Worm (Caenorhabditis elegans): ENCODE results near the gene F49F1.5.

Gene F49F1.5

DNA sequence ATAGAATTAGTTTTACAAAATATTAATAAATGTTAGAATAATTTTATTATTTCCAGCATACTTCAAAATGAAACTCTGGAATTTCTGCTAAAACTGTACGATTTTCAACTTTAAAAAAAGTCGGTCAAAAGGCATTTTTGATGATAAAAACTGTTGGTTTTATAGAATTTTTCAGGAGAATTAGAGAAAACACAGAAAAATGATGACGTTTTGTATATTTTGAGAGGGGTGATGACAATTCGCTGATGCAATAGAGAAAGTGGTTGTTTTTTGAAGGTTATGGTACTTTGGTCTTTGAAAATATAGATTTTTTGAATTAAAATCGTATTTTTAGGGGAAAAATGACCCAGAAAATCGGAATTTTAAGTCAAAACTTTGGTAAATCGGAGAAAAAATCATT lies 35.2 kb downstream of the F49F1.5 start (continued):
- TF ChIP-seq nhr-25 (tag; optimal IDR thresholded peaks at IDR 0.05; ENCODE audit: borderline replicate concordance, insufficient read depth) = no peak
- no peak for TF ChIP-seq duxl-1 (tag; optimal IDR thresholded peaks at IDR 0.05; ENCODE audit: poor library complexity)
- no peak for TF ChIP-seq jun-1 (tag; optimal IDR thresholded peaks at IDR 0.05)
- no peak for TF ChIP-seq R02D3.7 (tag; optimal IDR thresholded peaks at IDR 0.05)
- no peak for TF ChIP-seq sdz-12 (GFP tag; optimal IDR thresholded peaks at IDR 0.05)
- no peak for TF ChIP-seq daf-19 (GFP tag; conservative IDR thresholded peaks at IDR 0.05)
- no peak for TF ChIP-seq madf-9 (GFP tag; conservative IDR thresholded peaks at IDR 0.05)
- TF ChIP-seq nhr-48 (tag; optimal IDR thresholded peaks at IDR 0.05) = no peak
- TF ChIP-seq lin-1 (GFP tag; IDR thresholded peaks at IDR 0.05) = no peak
- no peak for TF ChIP-seq ces-1 (GFP tag; optimal IDR thresholded peaks at IDR 0.05)
- no peak for TF ChIP-seq zip-11 (GFP tag; IDR thresholded peaks at IDR 0.05)
- peak; percentile 29; the same call in 1 of the 2 replicates for TF ChIP-seq dmd-6 (GFP tag; IDR thresholded peaks at IDR 0.05)
- no peak for TF ChIP-seq daf-16 (GFP tag; optimal IDR thresholded peaks at IDR 0.05)
- TF ChIP-seq daf-16 (tag; optimal IDR thresholded peaks at IDR 0.05) = peak; percentile 83

DNA sequence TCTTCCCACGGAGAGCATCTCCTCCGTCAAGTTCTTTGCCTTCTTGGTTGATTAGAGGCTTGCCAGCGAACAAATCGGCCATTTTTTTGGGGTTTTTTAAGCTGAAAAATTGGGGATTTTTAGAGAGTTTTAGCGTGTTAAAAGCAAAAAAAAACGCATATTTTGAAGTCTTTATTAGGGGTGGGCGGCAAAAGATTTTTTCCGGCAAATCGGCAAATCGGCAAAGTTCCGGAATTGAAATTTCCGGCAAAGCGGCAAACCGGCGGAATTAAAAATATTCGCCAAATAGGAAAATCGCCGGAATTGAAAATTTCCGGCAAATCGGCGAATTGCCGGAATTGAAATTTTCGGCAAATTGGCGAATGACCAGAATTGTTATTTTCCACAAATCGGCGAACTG lies 36.1 kb downstream of the F49F1.5 start, which contains the start of gene C35B1.5:
TSS of gene C35B1.5 (minus strand) at position 101 of the 400 bp plus-strand sequence.
- TF ChIP-seq daf-12 (tag; optimal IDR thresholded peaks at IDR 0.05) (no peak), ama-1 (optimal IDR thresholded peaks at IDR 0.05) (no peak)

DNA sequence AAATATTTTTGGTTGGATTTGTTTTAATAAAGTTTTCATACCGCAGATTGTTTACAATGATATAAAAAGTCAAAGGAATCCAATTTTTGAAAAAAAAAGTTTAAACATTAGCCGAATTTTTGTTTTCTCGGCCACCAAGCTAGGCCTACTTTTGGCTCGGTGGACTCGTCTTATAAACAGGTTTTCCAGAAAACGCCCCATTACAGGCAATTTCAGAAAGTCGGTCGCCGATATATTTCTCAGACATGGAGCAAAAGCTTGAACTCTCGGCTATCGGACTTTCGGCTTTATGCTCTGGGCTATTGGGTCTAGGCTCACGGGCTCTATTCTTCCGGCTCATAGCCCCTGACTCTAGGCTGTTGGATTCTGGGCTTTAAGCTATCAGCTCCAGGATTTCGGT lies 37.1 kb downstream of the F49F1.5 start:
- TF ChIP-seq mxl-2 (GFP tag; conservative IDR thresholded peaks at IDR 0.05) = no peak
- TF ChIP-seq nhr-102 (tag; optimal IDR thresholded peaks at IDR 0.05) = peak; percentile 42
- TF ChIP-seq zfp-3 (GFP tag; conservative IDR thresholded peaks at IDR 0.05) = no peak
- no peak for TF ChIP-seq dve-1 (tag; optimal IDR thresholded peaks at IDR 0.05; ENCODE audit: insufficient read depth)
- TF ChIP-seq F26F4.8 (GFP tag; conservative IDR thresholded peaks at IDR 0.05) = no peak
- TF ChIP-seq Y105C5A.15 (GFP tag; IDR thresholded peaks at IDR 0.05) = no peak
- TF ChIP-seq rbr-2 (tag; optimal IDR thresholded peaks at IDR 0.05) = no peak
- TF ChIP-seq fkh-10 (GFP tag; optimal IDR thresholded peaks at IDR 0.05) = no peak
- no peak for TF ChIP-seq hmg-1.1 (GFP tag; IDR thresholded peaks at IDR 0.05)
- no peak for TF ChIP-seq nhr-48 (tag; optimal IDR thresholded peaks at IDR 0.05)
- no peak for TF ChIP-seq mxl-3 (GFP tag; optimal IDR thresholded peaks at IDR 0.05)
- TF ChIP-seq lin-29 (GFP tag; IDR thresholded peaks at IDR 0.05) = no peak
- TF ChIP-seq ceh-28 (tag; optimal IDR thresholded peaks at IDR 0.05) = no peak
- no peak for TF ChIP-seq madf-5 (GFP tag; IDR thresholded peaks at IDR 0.05)
- TF ChIP-seq egl-43 (GFP tag; IDR thresholded peaks at IDR 0.05) = no peak
- TF ChIP-seq aha-1 (tag) = peak; percentile 44
- no peak for TF ChIP-seq dmd-6 (GFP tag; IDR thresholded peaks at IDR 0.05)
- TF ChIP-seq daf-16 (GFP tag; optimal IDR thresholded peaks at IDR 0.05) = no peak
- TF ChIP-seq daf-16 (tag; optimal IDR thresholded peaks at IDR 0.05) = peak; percentile 2
- no peak for TF ChIP-seq php-3 (GFP tag; IDR thresholded peaks at IDR 0.05)
- no peak for TF ChIP-seq fos-1 (tag; optimal IDR thresholded peaks at IDR 0.05)
- no peak for TF ChIP-seq zag-1 (tag; optimal IDR thresholded peaks at IDR 0.05)

DNA sequence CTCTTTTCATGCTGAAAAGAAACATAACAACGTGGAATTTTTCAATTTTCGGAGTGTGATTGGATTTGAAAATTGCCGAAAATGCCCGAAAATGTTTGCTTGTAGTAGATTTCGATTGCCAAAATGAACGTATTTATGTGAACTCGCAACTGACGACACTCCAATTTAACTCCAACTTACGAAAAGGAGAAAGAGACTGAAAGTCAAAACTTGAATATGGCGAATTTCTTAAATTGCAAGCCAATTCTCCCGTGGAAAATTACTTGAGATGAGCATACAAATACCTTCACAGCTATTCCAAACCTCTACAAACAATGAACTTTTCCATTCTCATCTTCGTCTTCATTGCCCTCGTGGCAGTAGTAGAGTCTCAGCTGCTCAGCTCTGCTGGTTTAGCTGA lies 37.6 kb downstream of the F49F1.5 start:
- peak in 1 of 2 experiments; percentile 93 for TF ChIP-seq unc-62 (GFP tag; optimal IDR thresholded peaks at IDR 0.05 in 1 of 2)
- TF ChIP-seq unc-62 (tag; optimal IDR thresholded peaks at IDR 0.05) = no peak
- no peak for TF ChIP-seq madf-9 (GFP tag; conservative IDR thresholded peaks at IDR 0.05)

All from whole organism, L4 larva.